Worm (Caenorhabditis elegans) whole organism, L1 larva: Measurements from ENCODE around the gene lmtr-5.

Source experiments
- F16B12.6 ChIP-seq: fragments of 150-350 bp; optimal IDR thresholded peaks from 2 replicates; lab custom pipeline; 2014; ENCODE audit warnings: missing biosample characterization, missing genetic modification characterization
- alr-1 ChIP-seq: fragments of 200-800 bp; sonication (Bioruptor generic); optimal IDR thresholded peaks from 2 replicates; lab custom pipeline; 2018; ENCODE audit warnings: borderline replicate concordance, mild to moderate bottlenecking, missing genetic modification characterization, missing compliant biosample characterization
- hpl-2 ChIP-seq: fragments of 150-350 bp; optimal IDR thresholded peaks from 2 replicates; lab custom pipeline; 2014; ENCODE audit warnings: missing biosample characterization, missing genetic modification reagents, missing genetic modification characterization
- snpc-4 ChIP-seq: fragments of 150-350 bp; optimal IDR thresholded peaks from 2 replicates; lab custom pipeline; 2014; ENCODE audit warnings: missing biosample characterization, missing genetic modification characterization
- unc-130 ChIP-seq: fragments of 150-350 bp; optimal IDR thresholded peaks from 2 replicates; lab custom pipeline; 2017; ENCODE audit warnings: missing biosample characterization, missing genetic modification characterization, inconsistent platforms
- unc-30 ChIP-seq: sonication (generic microtip); optimal IDR thresholded peaks from 2 replicates; lab custom pipeline; 2017; ENCODE audit warnings: missing biosample characterization, missing genetic modification characterization

The lmtr-5 gene

DNA sequence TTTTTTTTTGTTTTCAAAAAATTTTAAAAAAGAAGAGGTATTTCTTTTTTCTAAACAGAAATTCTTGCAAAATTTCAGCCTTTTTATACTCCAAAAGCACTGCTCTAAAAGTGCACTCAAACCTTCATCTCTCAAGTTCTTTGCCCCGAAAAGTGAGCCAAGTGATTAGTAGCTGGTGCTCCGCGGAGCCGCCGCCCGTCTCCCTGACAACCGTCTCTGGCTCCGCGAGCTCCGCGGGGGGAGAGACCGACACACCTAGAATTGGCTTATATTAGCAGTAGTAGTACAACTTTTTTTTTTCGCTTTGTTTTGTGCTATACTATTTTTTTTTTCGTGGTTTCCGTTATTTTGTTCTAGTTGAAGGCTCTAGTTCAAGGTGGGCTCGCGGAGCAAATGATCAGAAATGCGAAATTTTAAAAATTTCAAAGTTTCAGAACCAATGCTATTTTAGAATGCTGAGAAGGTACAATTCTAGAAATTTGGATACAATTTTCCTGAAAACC, 49.2 kb downstream of the lmtr-5 start, which contains the start of gene Y53G8AL.1:
Gene Y53G8AL.1 (plus strand): TSS at position 453 of the 503 bp plus-strand sequence.
- TF ChIP-seq hpl-2, result no peak
- TF ChIP-seq unc-30 (tag; lab: Kevin White, UChicago), result no peak
- no peak for TF ChIP-seq snpc-4
- no peak for TF ChIP-seq F16B12.6 (tag; lab: Kevin White, UChicago)
- no peak for TF ChIP-seq alr-1 (tag; lab: Kevin White, UChicago)
- TF ChIP-seq unc-130 (tag; lab: Kevin White, UChicago), result no peak
